Worm (Caenorhabditis elegans): Measurements from ENCODE around the gene ZK370.6.

ZK370.6 gene

ce11 chrIII:8742584-8742983 lies 1.1 kb downstream of the ZK370.6 start:
- TF ChIP-seq ztf-3 (GFP tag; optimal IDR thresholded peaks at IDR 0.05): no peak
- TF ChIP-seq sea-2 (GFP tag; IDR thresholded peaks at IDR 0.05): no peak
- TF ChIP-seq sptf-2 (GFP tag; optimal IDR thresholded peaks at IDR 0.05): no peak
- no peak for TF ChIP-seq pha-4 (tag; optimal IDR thresholded peaks at IDR 0.05)
- TF ChIP-seq snpc-1.3 (tag; optimal IDR thresholded peaks at IDR 0.05; ENCODE audit: insufficient read depth): no peak
- no peak for TF ChIP-seq fkh-3 (tag; optimal IDR thresholded peaks at IDR 0.05)
- TF ChIP-seq Y53F4B.3 (GFP tag; IDR thresholded peaks at IDR 0.05): no peak
- TF ChIP-seq F23B12.7 (tag; optimal IDR thresholded peaks at IDR 0.05; ENCODE audit: insufficient read depth): no peak
- no peak for TF ChIP-seq K12H6.12 (tag; optimal IDR thresholded peaks at IDR 0.05)
- TF ChIP-seq unc-130 (GFP tag; optimal IDR thresholded peaks at IDR 0.05): no peak
- no peak for TF ChIP-seq C17E4.6 (GFP tag; IDR thresholded peaks at IDR 0.05)
- TF ChIP-seq lin-35 (GFP tag; optimal IDR thresholded peaks at IDR 0.05): no peak
- no peak for TF ChIP-seq dpff-1 (tag; optimal IDR thresholded peaks at IDR 0.05)

ce11 chrIII:8741955-8742354 lies 1.7 kb downstream of the ZK370.6 start:
- TF ChIP-seq D2030.7 (GFP tag; IDR thresholded peaks at IDR 0.05) (no peak), lin-26 (GFP tag; IDR thresholded peaks at IDR 0.05) (no peak), T26A5.8 (tag; optimal IDR thresholded peaks at IDR 0.05) (no peak), mcd-1 (GFP tag; IDR thresholded peaks at IDR 0.05) (no peak), mes-4 (tag; optimal IDR thresholded peaks at IDR 0.05) (no peak), C06A6.2 (GFP tag; conservative IDR thresholded peaks at IDR 0.05) (no peak), madf-6 (GFP tag; IDR thresholded peaks at IDR 0.05) (no peak), pbrm-1 (GFP tag; IDR thresholded peaks at IDR 0.05) (no peak), ceh-79 (tag; optimal IDR thresholded peaks at IDR 0.05) (no peak), nfyb-1 (GFP tag; IDR thresholded peaks at IDR 0.05) (no peak), ZK185.1 (tag; optimal IDR thresholded peaks at IDR 0.05; ENCODE audit: poor library complexity, severe bottlenecking) (no peak), K12H6.12 (tag; optimal IDR thresholded peaks at IDR 0.05) (no peak), F33H1.4 (GFP tag; IDR thresholded peaks at IDR 0.05) (no peak), F52B5.7 (tag; optimal IDR thresholded peaks at IDR 0.05) (no peak)

ce11 chrIII:8741276-8741860 lies 2.3 kb downstream of the ZK370.6 start, which contains the start of gene pdhk-2:
TSS of gene pdhk-2 (minus strand) at chrIII:8741412.
- TF ChIP-seq F33H1.4 (GFP tag; IDR thresholded peaks at IDR 0.05): peak; percentile 78
- no peak for TF ChIP-seq rec-8 (tag; optimal IDR thresholded peaks at IDR 0.05)
- TF ChIP-seq sea-2 (GFP tag; IDR thresholded peaks at IDR 0.05): no peak
- peak; percentile 88 for TF ChIP-seq ekl-4 (GFP tag; IDR thresholded peaks at IDR 0.05)
- peak; percentile 95 for TF ChIP-seq dox-1 (GFP tag; IDR thresholded peaks at IDR 0.05)
- TF ChIP-seq C06A6.2 (GFP tag; conservative IDR thresholded peaks at IDR 0.05): peak; percentile 71; the same call in 1 of the 2 replicates
- TF ChIP-seq pha-4 (tag; optimal IDR thresholded peaks at IDR 0.05): peak; percentile 46
- TF ChIP-seq F37B4.10 (GFP tag; IDR thresholded peaks at IDR 0.05): no peak
- no peak for TF ChIP-seq ccch-3 (GFP tag; optimal IDR thresholded peaks at IDR 0.05)
- TF ChIP-seq rpc-1 (optimal IDR thresholded peaks at IDR 0.05): no peak
- TF ChIP-seq rpc-1 (tag; optimal IDR thresholded peaks at IDR 0.05): no peak
- TF ChIP-seq T07F8.4 (tag; optimal IDR thresholded peaks at IDR 0.05): no peak
- TF ChIP-seq lin-35 (GFP tag; optimal IDR thresholded peaks at IDR 0.05): peak; percentile 85 to 98 (median 89)
- TF ChIP-seq bed-2 (GFP tag; IDR thresholded peaks at IDR 0.05): no peak
- TF ChIP-seq sptf-2 (GFP tag; optimal IDR thresholded peaks at IDR 0.05): no peak
- no peak for TF ChIP-seq tbx-9 (tag; optimal IDR thresholded peaks at IDR 0.05; ENCODE audit: borderline replicate concordance)
- TF ChIP-seq let-607 (tag; optimal IDR thresholded peaks at IDR 0.05): peak; percentile 39 to 71
- no peak for TF ChIP-seq nhr-179 (tag; optimal IDR thresholded peaks at IDR 0.05)
- TF ChIP-seq dpff-1 (tag; optimal IDR thresholded peaks at IDR 0.05): no peak
- peak; percentile 84 for TF ChIP-seq madf-3 (GFP tag; IDR thresholded peaks at IDR 0.05)
- TF ChIP-seq ZK185.1 (tag; optimal IDR thresholded peaks at IDR 0.05; ENCODE audit: poor library complexity, severe bottlenecking): peak; percentile 89
- no peak for TF ChIP-seq ztf-25 (GFP tag; IDR thresholded peaks at IDR 0.05)
- TF ChIP-seq hsf-1 (GFP tag; IDR thresholded peaks at IDR 0.05): peak; percentile 70
- no peak for TF ChIP-seq hlh-26 (GFP tag; conservative IDR thresholded peaks at IDR 0.05)
- TF ChIP-seq madf-6 (GFP tag; IDR thresholded peaks at IDR 0.05): peak; percentile 89
- peak; percentile 58 for TF ChIP-seq atf-7 (tag; optimal IDR thresholded peaks at IDR 0.05)
- TF ChIP-seq F52B5.7 (tag; optimal IDR thresholded peaks at IDR 0.05): no peak
- no peak for TF ChIP-seq egl-44 (GFP tag; IDR thresholded peaks at IDR 0.05)
- TF ChIP-seq B0019.2 (GFP tag; conservative IDR thresholded peaks at IDR 0.05): no peak

Data from whole organism, young adult.